Worm (Caenorhabditis elegans): ENCODE results near the gene T13F3.8.

DNA sequence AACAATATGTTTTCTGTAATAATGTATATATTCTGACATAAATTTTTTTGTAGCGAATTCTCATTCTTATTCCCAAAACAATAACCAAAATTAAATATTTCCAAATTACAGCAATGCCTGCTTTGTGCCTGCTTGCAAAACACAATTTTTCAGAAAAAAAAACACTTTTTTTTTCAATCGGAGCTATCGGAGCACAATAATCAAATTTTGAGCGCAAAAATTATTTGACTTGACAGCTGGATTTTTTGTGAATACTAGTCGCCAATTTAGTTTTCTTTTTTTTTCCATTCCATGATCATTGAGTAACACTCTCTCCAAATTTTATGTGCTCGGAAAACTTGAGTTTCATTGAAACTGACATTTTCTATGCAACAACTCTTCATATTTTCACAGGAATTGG, 47.6 kb downstream of the T13F3.8 start, which contains the start of gene srh-180:
- TF ChIP-seq flt-1 (GFP tag; IDR thresholded peaks at IDR 0.05) (no peak), hmg-4 (GFP tag; optimal IDR thresholded peaks at IDR 0.05) (no peak), sea-1 (GFP tag; conservative IDR thresholded peaks at IDR 0.05) (no peak), ama-1 (optimal IDR thresholded peaks at IDR 0.05) (no peak), tra-4 (tag; optimal IDR thresholded peaks at IDR 0.05) (no peak), ets-7 (tag; optimal IDR thresholded peaks at IDR 0.05) (no peak)
